Worm (Caenorhabditis elegans) whole organism, mixed stage, embryonic: ENCODE results near the gene C18D4.12.

Source experiments
- ces-1 ChIP-seq: fragments of 150-350 bp; optimal IDR thresholded peaks from 2 replicates; lab custom pipeline; 2014; ENCODE audit warnings: missing biosample characterization, missing genetic modification reagents, missing genetic modification characterization
- lin-32 ChIP-seq: fragments of 200-800 bp; sonication (Bioruptor generic); optimal IDR thresholded peaks from 2 replicates; lab custom pipeline; 2018; ENCODE audit warnings: mild to moderate bottlenecking, missing genetic modification characterization, missing compliant biosample characterization
- lsy-2 ChIP-seq: fragments of 150-350 bp; optimal IDR thresholded peaks from 2 replicates; lab custom pipeline; 2014; ENCODE audit warnings: missing biosample characterization, missing genetic modification characterization
- nhr-237 ChIP-seq: fragments of 150-350 bp; optimal IDR thresholded peaks from 2 replicates; lab custom pipeline; 2014; ENCODE audit warnings: missing biosample characterization, missing genetic modification characterization
- nhr-28 ChIP-seq: fragments of 150-350 bp; optimal IDR thresholded peaks from 2 replicates; lab custom pipeline; 2014; ENCODE audit warnings: missing biosample characterization, missing genetic modification characterization
- nhr-76 ChIP-seq: sonication (generic microtip); optimal IDR thresholded peaks from 2 replicates; lab custom pipeline; 2017; ENCODE audit warnings: missing biosample characterization, missing genetic modification characterization
- sptf-1 ChIP-seq: sonication (generic microtip); optimal IDR thresholded peaks from 2 replicates; lab custom pipeline; 2017; ENCODE audit warnings: mild to moderate bottlenecking, missing genetic modification characterization, moderate library complexity, missing compliant biosample characterization

DNA sequence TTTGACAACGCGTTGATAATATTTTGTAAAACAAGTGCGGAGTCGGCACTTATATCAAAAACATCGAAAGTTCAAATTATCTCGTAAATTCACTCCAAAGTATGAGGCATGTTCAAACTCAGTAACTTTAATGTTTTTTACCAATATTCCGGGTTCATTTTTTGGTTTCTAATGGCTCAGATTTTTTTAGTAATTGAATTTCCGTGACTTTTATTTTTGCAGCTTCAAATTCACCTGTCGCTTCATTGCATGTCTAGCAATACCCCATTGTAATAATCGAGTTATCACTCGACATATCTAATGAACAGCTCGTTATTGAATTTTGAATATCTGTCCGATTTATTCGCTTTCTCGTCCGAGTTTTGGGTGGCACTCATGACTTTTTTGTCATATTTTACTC is 2.7 kb downstream of the C18D4.12 start, which contains the start of gene srz-90:
- TF ChIP-seq lsy-2 (tag; lab: Kevin White, UChicago) (no peak), lin-32 (GFP tag; lab: Kevin White, UChicago) (no peak), ces-1 (no peak), nhr-76 (tag; lab: Kevin White, UChicago) (no peak), nhr-28 (tag; lab: Kevin White, UChicago) (no peak), nhr-237 (no peak), sptf-1 (tag; lab: Kevin White, UChicago) (no peak)
